Fruit fly (Drosophila melanogaster): ENCODE measurements around the gene Sry-delta.

Sry-delta gene

dm6 chr3R:30056592-30057135 lies 13.5 kb downstream of the Sry-delta start, which contains the start of the genes CG7950 and Rpp14a (continued):
- TF ChIP-seq tio (GFP tag; optimal IDR thresholded peaks at IDR 0.05) (peak; percentile 65), CG2712 (tag; optimal IDR thresholded peaks at IDR 0.05) (peak; percentile 85), zen (tag; optimal IDR thresholded peaks at IDR 0.05) (peak; percentile 75), CG14050 (GFP tag; IDR thresholded peaks at IDR 0.05) (peak; percentile 77), sc (optimal IDR thresholded peaks at IDR 0.05) (no peak), sc (GFP tag; optimal IDR thresholded peaks at IDR 0.05) (peak; percentile 2), ase (GFP tag; IDR thresholded peaks at IDR 0.05) (peak; percentile 64; the same call in 2 of the 3 replicates), HmgZ (tag; optimal IDR thresholded peaks at IDR 0.05) (peak; percentile 89), tin (GFP tag; optimal IDR thresholded peaks at IDR 0.05) (peak; percentile 77), psq (GFP tag; optimal IDR thresholded peaks at IDR 0.05) (peak; percentile 21), org-1 (GFP tag; optimal IDR thresholded peaks at IDR 0.05) (peak; percentile 35), lola (GFP tag; optimal IDR thresholded peaks at IDR 0.05) (peak in 1 of 3 experiments; percentile 67), abd-A (tag; optimal IDR thresholded peaks at IDR 0.05) (peak; percentile 46), Bgb (GFP tag; IDR thresholded peaks at IDR 0.05; ENCODE audit: partially characterized antibody) (no peak), crp (GFP tag; optimal IDR thresholded peaks at IDR 0.05) (peak; percentile 71 to 93), Med (GFP tag) (peak; percentile 97), CG13624 (GFP tag; optimal IDR thresholded peaks at IDR 0.05) (peak; percentile 73), otp (GFP tag; IDR thresholded peaks at IDR 0.05) (peak; percentile 77), CG31388 (GFP tag; optimal IDR thresholded peaks at IDR 0.05) (peak; percentile 53), shn (GFP tag; optimal IDR thresholded peaks at IDR 0.05) (peak; percentile 88), Optix (GFP tag; IDR thresholded peaks at IDR 0.05) (peak; percentile 55; the same call in 2 of the 3 replicates), Camta (GFP tag; optimal IDR thresholded peaks at IDR 0.05) (peak; percentile 66), vnd (GFP tag; IDR thresholded peaks at IDR 0.05; ENCODE audit: partially characterized antibody) (no peak), kah (GFP tag; optimal IDR thresholded peaks at IDR 0.05) (no peak), yki (optimal IDR thresholded peaks at IDR 0.05) (no peak), CG4424 (GFP tag; optimal IDR thresholded peaks at IDR 0.05) (peak; percentile 73), gce (GFP tag; IDR thresholded peaks at IDR 0.05) (no peak), Elba2 (GFP tag; optimal IDR thresholded peaks at IDR 0.05) (peak; percentile 8), D19A (tag; optimal IDR thresholded peaks at IDR 0.05) (peak; percentile 50), Abd-B (GFP tag; optimal IDR thresholded peaks at IDR 0.05) (peak; percentile 39), corto (GFP tag; optimal IDR thresholded peaks at IDR 0.05) (peak; percentile 14), CG4328 (GFP tag; optimal IDR thresholded peaks at IDR 0.05) (peak; percentile 54), CG7271 (tag; optimal IDR thresholded peaks at IDR 0.05) (no peak), Stat92E (GFP tag; optimal IDR thresholded peaks at IDR 0.05) (no peak), Scr (GFP tag; IDR thresholded peaks at IDR 0.05; ENCODE audit: partially characterized antibody) (peak; percentile 23; the same call in 1 of the 2 replicates), bab2 (GFP tag; optimal IDR thresholded peaks at IDR 0.05) (peak; percentile 82), Ptx1 (GFP tag; IDR thresholded peaks at IDR 0.05) (peak; percentile 80), grau (tag; optimal IDR thresholded peaks at IDR 0.05) (peak; percentile 77), onecut (GFP tag; IDR thresholded peaks at IDR 0.05) (peak; percentile 36; the same call in 1 of the 2 replicates), CG17829 (tag; optimal IDR thresholded peaks at IDR 0.05) (peak; percentile 83), jumu (GFP tag; optimal IDR thresholded peaks at IDR 0.05) (peak; percentile 73), CG2678 (tag; optimal IDR thresholded peaks at IDR 0.05) (peak; percentile 75), CG1024 (GFP tag; IDR thresholded peaks at IDR 0.05) (peak; percentile 25; the same call in 1 of the 2 replicates), repo (GFP tag; optimal IDR thresholded peaks at IDR 0.05) (peak; percentile 54), Awh (GFP tag; IDR thresholded peaks at IDR 0.05) (peak; percentile 37; the same call in 1 of the 2 replicates), CG10462 (GFP tag; optimal IDR thresholded peaks at IDR 0.05) (peak; percentile 48), ftz-f1 (GFP tag; optimal IDR thresholded peaks at IDR 0.05) (no peak), CG3163 (GFP tag; optimal IDR thresholded peaks at IDR 0.05) (peak; percentile 59), Dref (GFP tag; IDR thresholded peaks at IDR 0.05) (no peak), CG8765 (GFP tag; IDR thresholded peaks at IDR 0.05) (peak; percentile 61; the same call in 1 of the 2 replicates)
